Fruit fly (Drosophila melanogaster) whole organism, prepupa: ENCODE results near the gene CG14329.

Source experiments
- CG10669 ChIP-seq: fragments of 200-800 bp; sonication (Bioruptor generic); optimal IDR thresholded peaks from 3 replicates; lab custom pipeline; 2018; ENCODE audit warnings: missing biosample characterization, mild to moderate bottlenecking, missing genetic modification characterization, moderate library complexity
- CG11294 ChIP-seq: fragments of 200-800 bp; sonication (Bioruptor generic); IDR thresholded peaks from 2 replicates; pipeline ENCODE4 v1.3.6; 2022; ENCODE audit warnings: missing biosample characterization, missing genetic modification characterization
- Eip93F ChIP-seq: fragments of 200-800 bp; sonication (Bioruptor generic); optimal IDR thresholded peaks from 2 replicates; lab custom pipeline; 2016; ENCODE audit warnings: missing biosample characterization, mild to moderate bottlenecking, missing genetic modification characterization
- Gug ChIP-seq: fragments of 200-800 bp; sonication (Bioruptor generic); IDR thresholded peaks from 2 replicates; pipeline ENCODE4 v1.3.6; 2022; ENCODE audit warnings: missing biosample characterization, missing genetic modification characterization
- cyc ChIP-seq: fragments of 200-800 bp; sonication (Bioruptor generic); optimal IDR thresholded peaks from 3 replicates; lab custom pipeline; 2016; ENCODE audit warnings: missing biosample characterization, missing genetic modification characterization
- lz ChIP-seq: fragments of 200-800 bp; sonication (Bioruptor generic); optimal IDR thresholded peaks from 3 replicates; lab custom pipeline; 2016; ENCODE audit warnings: missing biosample characterization, missing genetic modification characterization
- salr ChIP-seq, 2 experiments: fragments of 200-800 bp; sonication (Bioruptor generic); optimal IDR thresholded peaks; 3 replicates each; lab custom pipeline; 2016 to 2018; ENCODE audit warnings: missing biosample characterization in 2 of 2, missing genetic modification characterization in 2 of 2, mild to moderate bottlenecking in 1 of 2
- spab ChIP-seq: fragments of 200-800 bp; sonication (Bioruptor generic); optimal IDR thresholded peaks from 2 replicates; lab custom pipeline; 2017; ENCODE audit warnings: missing biosample characterization, mild to moderate bottlenecking, missing genetic modification characterization, missing genetic modification reagents

DNA sequence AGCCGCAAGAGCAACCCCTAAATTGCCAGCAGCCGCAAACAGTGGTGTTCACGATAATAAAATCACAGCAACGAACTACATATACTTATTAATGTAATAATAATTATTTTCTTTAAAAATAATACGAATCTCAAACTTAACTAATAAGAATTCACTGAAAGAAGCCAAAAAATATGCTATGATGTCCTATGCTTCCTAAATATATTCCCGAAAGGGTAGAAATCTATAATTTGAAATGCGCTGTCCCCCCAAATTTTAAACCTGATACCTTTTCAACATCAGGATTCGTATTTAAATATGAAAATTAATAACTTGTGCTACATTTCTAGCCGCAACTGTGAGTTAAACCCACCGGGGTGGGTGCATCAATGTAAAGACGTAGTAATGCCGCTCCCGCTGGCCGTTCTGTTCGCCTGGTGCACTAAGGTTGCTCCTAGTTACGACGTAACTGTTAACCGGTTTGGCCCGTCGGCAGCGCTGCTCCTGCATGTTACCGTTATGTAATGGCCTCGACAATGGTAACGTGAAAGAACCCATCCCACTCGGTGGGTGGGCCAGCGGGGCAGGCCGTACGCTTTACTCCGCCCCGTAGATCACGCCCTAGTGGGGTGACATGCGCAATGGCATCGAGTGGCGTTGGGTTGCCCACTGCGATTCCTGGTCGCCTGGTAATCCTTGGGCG is 4.8 kb upstream of the CG14329 start:
- TF ChIP-seq Eip93F (GFP tag; lab: Kevin White, UChicago) (no peak), CG10669 (peak; percentile 66), lz (GFP tag; lab: Kevin White, UChicago) (no peak), spab (GFP tag; lab: Kevin White, UChicago) (peak; percentile 61), cyc (peak; percentile 12), Gug (GFP tag; lab: Robert Waterston, UW) (no peak), salr (GFP tag; optimal IDR thresholded peaks at IDR 0.05; lab: Kevin White, UChicago) (peak in 1 of 2 experiments; percentile 39), CG11294 (GFP tag; lab: Robert Waterston, UW) (peak; percentile 24; the same call in 1 of the 2 replicates)
